Worm (Caenorhabditis elegans) whole organism, late embryonic: Measurements from ENCODE around the gene chil-1.

ENCODE experiments used
- K09A11.1 ChIP-seq: sonication (generic microtip); optimal IDR thresholded peaks from 2 replicates; lab custom pipeline; 2017; ENCODE audit warnings: antibody characterized with exemption, mild to moderate bottlenecking, missing genetic modification characterization, missing compliant biosample characterization; ENCODE audit not compliant: insufficient read depth
- ceh-2 ChIP-seq: sonication (generic microtip); optimal IDR thresholded peaks from 2 replicates; lab custom pipeline; 2016; ENCODE audit warnings: missing genotype, missing genetic modification characterization, missing compliant biosample characterization
- ceh-30 ChIP-seq: fragments of 150-350 bp; optimal IDR thresholded peaks from 2 replicates; lab custom pipeline; 2014; ENCODE audit warnings: missing biosample characterization, missing genetic modification characterization
- odd-2 ChIP-seq: sonication (generic microtip); optimal IDR thresholded peaks from 2 replicates; lab custom pipeline; 2017; ENCODE audit warnings: antibody characterized with exemption, mild to moderate bottlenecking, missing genetic modification characterization, missing compliant biosample characterization
- pat-9 ChIP-seq: fragments of 200-800 bp; sonication (Bioruptor generic); optimal IDR thresholded peaks from 2 replicates; lab custom pipeline; 2018; ENCODE audit warnings: mild to moderate bottlenecking, missing genetic modification characterization, moderate library complexity, missing compliant biosample characterization
- pha-4 ChIP-seq: fragments of 150-350 bp; optimal IDR thresholded peaks from 2 replicates; lab custom pipeline; 2018; ENCODE audit warnings: missing biosample characterization, missing genetic modification reagents, missing genetic modification characterization

DNA sequence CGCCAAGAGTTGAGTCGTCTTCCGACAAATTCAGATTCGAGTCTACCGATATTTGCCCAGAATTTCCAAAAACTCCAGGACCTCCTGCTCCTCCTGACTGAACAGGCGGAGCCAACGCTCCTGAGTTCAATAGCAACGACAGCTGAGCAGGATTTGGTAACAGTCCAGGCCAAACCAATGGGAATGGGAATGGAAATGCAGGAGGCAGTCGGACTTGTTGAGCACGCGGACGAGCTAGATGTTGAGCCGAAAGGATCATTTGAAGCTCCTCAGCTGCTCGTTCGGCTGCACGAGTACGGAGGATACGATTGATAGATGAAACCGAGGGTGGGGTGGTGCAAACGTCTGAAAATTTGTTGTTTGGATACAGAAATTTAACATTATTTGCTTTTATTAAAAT is 39.3 kb downstream of the chil-1 start:
- no peak for TF ChIP-seq ceh-2 (tag; lab: Kevin White, UChicago)
- no peak for TF ChIP-seq pha-4 (tag; lab: Kevin White, UChicago)
- no peak for TF ChIP-seq odd-2 (tag; lab: Kevin White, UChicago)
- no peak for TF ChIP-seq K09A11.1 (tag; lab: Kevin White, UChicago)
- no peak for TF ChIP-seq ceh-30 (tag; lab: Kevin White, UChicago)
- TF ChIP-seq pat-9: no peak
